Fruit fly (Drosophila melanogaster): ENCODE data around the gene CG5790.

The CG5790 gene

dm6 chr2L:18294421-18294890 is at the start of gene CG5790:
Gene CG5790 (plus strand): TSS chr2L:18294840.
- TF ChIP-seq insv (optimal IDR thresholded peaks at IDR 0.05) (no peak), h (optimal IDR thresholded peaks at IDR 0.05) (no peak), psq (optimal IDR thresholded peaks at IDR 0.05) (no peak), Sin3A (optimal IDR thresholded peaks at IDR 0.05) (no peak), Myc (optimal IDR thresholded peaks at IDR 0.05) (no peak), ttk (optimal IDR thresholded peaks at IDR 0.05) (no peak)

DNA sequence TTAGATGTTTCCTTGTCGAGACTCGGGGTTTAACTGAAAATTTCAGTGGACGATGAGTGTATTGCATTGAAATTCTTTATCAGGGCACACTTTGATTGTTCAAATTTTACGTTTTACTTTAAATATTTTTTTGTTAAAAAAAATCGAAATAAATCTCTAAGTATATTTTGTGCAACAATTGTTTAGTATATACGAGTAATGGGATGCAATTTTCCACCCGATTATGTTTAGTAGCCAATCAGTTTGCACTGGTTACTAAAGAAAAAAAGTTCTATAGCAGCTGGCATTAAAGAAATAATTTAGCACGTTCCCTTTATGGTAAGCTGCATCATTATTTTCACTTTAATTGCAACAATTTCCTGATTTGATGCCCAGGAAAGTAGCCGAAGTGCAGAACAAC is 36.8 kb upstream of the CG5790 start, which contains the start of gene CG31788:
TSS of gene CG31788 (minus strand) at position 101 of the 400 bp plus-strand sequence.
- TF ChIP-seq h (optimal IDR thresholded peaks at IDR 0.05) (no peak), psq (optimal IDR thresholded peaks at IDR 0.05) (no peak), insv (optimal IDR thresholded peaks at IDR 0.05) (no peak), Myc (optimal IDR thresholded peaks at IDR 0.05) (no peak), ttk (optimal IDR thresholded peaks at IDR 0.05) (no peak), Sin3A (optimal IDR thresholded peaks at IDR 0.05) (no peak)

- TF ChIP-seq Sin3A (optimal IDR thresholded peaks at IDR 0.05): no peak
These were observed 26.8 kb upstream of the CG5790 start for dm6 chr2L:18267815-18268214.

DNA sequence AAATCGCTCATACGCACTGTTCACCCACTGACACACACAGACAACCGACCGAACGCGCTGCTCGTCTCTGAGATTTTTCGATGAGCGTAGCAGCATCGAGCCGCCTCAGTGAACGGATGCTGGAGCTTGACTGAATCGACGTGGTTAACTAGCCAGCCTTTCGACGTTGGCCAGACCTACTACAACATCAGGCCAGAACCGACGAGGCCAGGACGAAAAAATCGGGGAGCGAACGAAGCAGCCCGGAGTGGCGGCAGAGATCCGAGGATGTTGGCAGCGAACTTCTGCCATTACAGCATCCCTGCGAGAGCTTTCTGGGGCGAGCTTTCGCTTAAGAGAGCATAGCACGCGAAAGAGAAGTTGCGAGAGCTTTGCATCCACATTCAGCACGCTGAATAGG is 19.0 kb upstream of the CG5790 start, which contains the start of gene CG42750:
TSS of gene CG42750 (minus strand) at position 108 of the 400 bp plus-strand sequence.
- TF ChIP-seq ttk (optimal IDR thresholded peaks at IDR 0.05) (no peak), h (optimal IDR thresholded peaks at IDR 0.05) (no peak), Myc (optimal IDR thresholded peaks at IDR 0.05) (no peak), insv (optimal IDR thresholded peaks at IDR 0.05) (no peak), psq (optimal IDR thresholded peaks at IDR 0.05) (no peak), Sin3A (optimal IDR thresholded peaks at IDR 0.05) (no peak)

- TF ChIP-seq Sin3A (optimal IDR thresholded peaks at IDR 0.05): no peak
- no peak for TF ChIP-seq psq (optimal IDR thresholded peaks at IDR 0.05)
- no peak for TF ChIP-seq Myc (optimal IDR thresholded peaks at IDR 0.05)
- TF ChIP-seq h (optimal IDR thresholded peaks at IDR 0.05): no peak
- no peak for TF ChIP-seq insv (optimal IDR thresholded peaks at IDR 0.05)
These were observed 10.3 kb upstream of the CG5790 start for dm6 chr2L:18284150-18284842.

- TF ChIP-seq Sin3A (optimal IDR thresholded peaks at IDR 0.05): no peak
These were observed 9.0 kb upstream of the CG5790 start, which contains the start of gene CG31787 for dm6 chr2L:18285620-18286019. Gene CG31787 (minus strand): TSS chr2L:18285720.

DNA sequence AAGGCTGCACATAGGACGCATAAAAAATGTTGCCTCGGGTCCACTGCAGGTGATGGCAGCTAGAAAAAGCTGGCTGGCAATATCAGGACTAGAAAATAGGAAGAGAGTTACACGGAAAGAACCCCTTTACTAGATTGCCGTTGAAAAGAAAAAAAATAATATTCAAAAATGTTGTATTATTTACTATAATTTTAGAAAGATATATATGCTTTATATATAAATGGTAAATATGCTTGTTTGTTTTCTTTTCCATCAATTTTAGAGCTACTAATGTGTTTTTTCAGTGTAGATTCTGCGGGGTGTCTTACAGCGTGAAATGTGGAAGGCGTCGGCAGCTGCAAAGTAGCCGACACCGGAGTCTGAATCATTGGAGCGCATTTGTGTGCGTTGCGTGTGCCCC is 7.5 kb upstream of the CG5790 start:
- TF ChIP-seq Sin3A (optimal IDR thresholded peaks at IDR 0.05) (no peak), insv (optimal IDR thresholded peaks at IDR 0.05) (no peak), h (optimal IDR thresholded peaks at IDR 0.05) (no peak), Myc (optimal IDR thresholded peaks at IDR 0.05) (no peak), psq (optimal IDR thresholded peaks at IDR 0.05) (no peak), ttk (optimal IDR thresholded peaks at IDR 0.05) (no peak)

- no peak for TF ChIP-seq insv (optimal IDR thresholded peaks at IDR 0.05)
- TF ChIP-seq Sin3A (optimal IDR thresholded peaks at IDR 0.05): no peak
- no peak for TF ChIP-seq psq (optimal IDR thresholded peaks at IDR 0.05)
- TF ChIP-seq Myc (optimal IDR thresholded peaks at IDR 0.05): no peak
- no peak for TF ChIP-seq h (optimal IDR thresholded peaks at IDR 0.05)
- no peak for TF ChIP-seq ttk (optimal IDR thresholded peaks at IDR 0.05)
These were observed 3.3 kb upstream of the CG5790 start, which contains the start of gene CG43362 for dm6 chr2L:18291362-18291761. Gene CG43362 (minus strand): TSS chr2L:18291462.

DNA sequence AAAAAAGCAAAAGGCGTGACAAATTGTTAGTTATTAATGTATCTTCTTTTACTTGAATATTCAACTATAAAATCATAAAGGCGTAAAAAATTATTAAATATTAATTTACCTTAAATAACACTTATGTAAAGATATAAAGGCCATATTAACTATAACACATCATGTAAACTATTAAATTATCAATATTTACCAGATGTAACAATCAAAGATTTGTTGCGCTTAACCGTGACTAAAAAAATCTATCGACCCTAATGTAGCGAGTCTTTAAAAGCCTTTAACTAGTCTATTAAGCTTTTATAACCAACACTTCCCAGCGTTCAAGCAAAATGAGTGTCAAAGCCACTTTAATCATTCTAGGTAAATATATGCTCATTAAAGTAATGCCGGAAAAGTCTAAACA is 2.4 kb upstream of the CG5790 start, which contains the start of gene Sfp36F:
TSS of gene Sfp36F (plus strand) at position 301 of the 400 bp plus-strand sequence.
- TF ChIP-seq insv (optimal IDR thresholded peaks at IDR 0.05) (no peak), Sin3A (optimal IDR thresholded peaks at IDR 0.05) (no peak), h (optimal IDR thresholded peaks at IDR 0.05) (no peak), Myc (optimal IDR thresholded peaks at IDR 0.05) (no peak), ttk (optimal IDR thresholded peaks at IDR 0.05) (no peak), psq (optimal IDR thresholded peaks at IDR 0.05) (no peak)

dm6 chr2L:18298541-18298940 is 3.9 kb downstream of the CG5790 start:
- no peak for TF ChIP-seq Sin3A (optimal IDR thresholded peaks at IDR 0.05)
- no peak for TF ChIP-seq ttk (optimal IDR thresholded peaks at IDR 0.05)

- no peak for TF ChIP-seq Myc (optimal IDR thresholded peaks at IDR 0.05)
- no peak for TF ChIP-seq insv (optimal IDR thresholded peaks at IDR 0.05)
- TF ChIP-seq ttk (optimal IDR thresholded peaks at IDR 0.05): no peak
- TF ChIP-seq h (optimal IDR thresholded peaks at IDR 0.05): no peak
- TF ChIP-seq psq (optimal IDR thresholded peaks at IDR 0.05): no peak
- TF ChIP-seq Sin3A (optimal IDR thresholded peaks at IDR 0.05): no peak
These were observed 8.1 kb downstream of the CG5790 start for dm6 chr2L:18302780-18303179.

dm6 chr2L:18304469-18304868 is 9.8 kb downstream of the CG5790 start:
- TF ChIP-seq psq (optimal IDR thresholded peaks at IDR 0.05): no peak
- no peak for TF ChIP-seq Sin3A (optimal IDR thresholded peaks at IDR 0.05)
- TF ChIP-seq insv (optimal IDR thresholded peaks at IDR 0.05): no peak
- no peak for TF ChIP-seq h (optimal IDR thresholded peaks at IDR 0.05)
- TF ChIP-seq Myc (optimal IDR thresholded peaks at IDR 0.05): no peak
- no peak for TF ChIP-seq ttk (optimal IDR thresholded peaks at IDR 0.05)
